Fruit fly (Drosophila melanogaster) whole organism, embryonic: ENCODE measurements around the gene CG43245.

ENCODE experiments used
- Asciz ChIP-seq: fragments of 200-800 bp; sonication (Bioruptor generic); optimal IDR thresholded peaks from 2 replicates; lab custom pipeline; 2017; ENCODE audit warnings: missing biosample characterization, mild to moderate bottlenecking, missing genetic modification characterization, missing genetic modification reagents
- CG1024 ChIP-seq: fragments of 200-800 bp; sonication (Bioruptor generic); IDR thresholded peaks from 2 replicates; pipeline ENCODE4 v1.3.6; 2022; ENCODE audit warnings: missing biosample characterization, missing genetic modification characterization
- CG10274 ChIP-seq: fragments of 200-800 bp; sonication (Bioruptor generic); optimal IDR thresholded peaks from 3 replicates; lab custom pipeline; 2017; ENCODE audit warnings: missing biosample characterization, mild to moderate bottlenecking, missing genetic modification characterization
- CG10543 ChIP-seq: fragments of 200-800 bp; sonication (Bioruptor generic); optimal IDR thresholded peaks from 3 replicates; lab custom pipeline; 2017; ENCODE audit warnings: missing biosample characterization, mild to moderate bottlenecking, missing genetic modification characterization, moderate library complexity
- CG11504 ChIP-seq: fragments of 200-800 bp; sonication (Bioruptor generic); optimal IDR thresholded peaks from 3 replicates; lab custom pipeline; 2019; ENCODE audit warnings: missing biosample characterization, mild to moderate bottlenecking, missing genetic modification characterization, moderate library complexity
- CG12769 ChIP-seq: fragments of 200-800 bp; sonication (Bioruptor generic); optimal IDR thresholded peaks from 2 replicates; lab custom pipeline; 2019; ENCODE audit warnings: missing biosample characterization, mild to moderate bottlenecking, missing genetic modification characterization, moderate library complexity
- CG1603 ChIP-seq: fragments of 200-800 bp; sonication (Bioruptor generic); optimal IDR thresholded peaks from 2 replicates; lab custom pipeline; 2019; ENCODE audit warnings: missing biosample characterization, mild to moderate bottlenecking, missing genetic modification characterization, moderate library complexity
- CG16779 ChIP-seq: fragments of 200-800 bp; sonication (Bioruptor generic); IDR thresholded peaks from 2 replicates; pipeline ENCODE4 v1.3.6; 2022; ENCODE audit warnings: missing biosample characterization, missing genetic modification characterization
- CG17361 ChIP-seq: fragments of 200-800 bp; sonication (Bioruptor generic); IDR thresholded peaks from 3 replicates; pipeline ENCODE4 v1.3.6; 2022; ENCODE audit warnings: missing biosample characterization, missing genetic modification characterization
- CG17568 ChIP-seq: fragments of 200-800 bp; sonication (Bioruptor generic); optimal IDR thresholded peaks from 2 replicates; lab custom pipeline; 2018; ENCODE audit warnings: missing biosample characterization, mild to moderate bottlenecking, missing genetic modification characterization, moderate library complexity
- CG18262 ChIP-seq: fragments of 200-800 bp; optimal IDR thresholded peaks from 3 replicates; lab custom pipeline; 2019; ENCODE audit warnings: missing biosample characterization, mild to moderate bottlenecking, missing genetic modification characterization, moderate library complexity
- CG2678 ChIP-seq: fragments of 200-800 bp; sonication (Bioruptor generic); optimal IDR thresholded peaks from 3 replicates; lab custom pipeline; 2019; ENCODE audit warnings: missing biosample characterization, mild to moderate bottlenecking, missing genetic modification characterization, moderate library complexity
- CG2712 ChIP-seq: fragments of 200-800 bp; optimal IDR thresholded peaks from 3 replicates; lab custom pipeline; 2019; ENCODE audit warnings: missing biosample characterization, mild to moderate bottlenecking, missing genetic modification characterization, moderate library complexity
- CG31441 ChIP-seq: fragments of 200-800 bp; sonication (Bioruptor generic); IDR thresholded peaks from 2 replicates; pipeline ENCODE4 v1.3.6; 2022; ENCODE audit warnings: missing biosample characterization, missing genetic modification characterization
- CG3163 ChIP-seq: fragments of 200-800 bp; sonication (Bioruptor generic); optimal IDR thresholded peaks from 3 replicates; lab custom pipeline; 2016; ENCODE audit warnings: missing biosample characterization, missing genetic modification characterization
- CG33213 ChIP-seq: fragments of 200-800 bp; sonication (Bioruptor generic); optimal IDR thresholded peaks from 3 replicates; lab custom pipeline; 2016; ENCODE audit warnings: missing biosample characterization, missing genetic modification characterization
- CG33557 ChIP-seq: fragments of 200-800 bp; sonication (Bioruptor generic); optimal IDR thresholded peaks from 2 replicates; lab custom pipeline; 2019; ENCODE audit warnings: missing biosample characterization, mild to moderate bottlenecking, missing genetic modification characterization, moderate library complexity
- CG34376 ChIP-seq: fragments of 200-800 bp; sonication (Bioruptor generic); optimal IDR thresholded peaks from 2 replicates; lab custom pipeline; 2018; ENCODE audit warnings: missing biosample characterization, mild to moderate bottlenecking, missing genetic modification characterization
- CG4424 ChIP-seq: fragments of 200-800 bp; sonication (Bioruptor generic); optimal IDR thresholded peaks from 3 replicates; lab custom pipeline; 2016; ENCODE audit warnings: missing biosample characterization, missing genetic modification characterization
- CG7839 ChIP-seq: fragments of 200-800 bp; sonication (Bioruptor generic); optimal IDR thresholded peaks from 3 replicates; lab custom pipeline; 2018; ENCODE audit warnings: missing biosample characterization, mild to moderate bottlenecking, missing genetic modification characterization, moderate library complexity
- Drgx ChIP-seq: fragments of 200-800 bp; sonication (Bioruptor generic); IDR thresholded peaks from 2 replicates; pipeline ENCODE4 v1.3.6; 2022; ENCODE audit warnings: missing biosample characterization, missing genetic modification characterization
- Ets97D ChIP-seq: fragments of 200-800 bp; sonication (Bioruptor generic); optimal IDR thresholded peaks from 3 replicates; lab custom pipeline; 2016; ENCODE audit warnings: missing biosample characterization, missing genetic modification characterization
- Jarid2 ChIP-seq: fragments of 200-800 bp; sonication (Bioruptor generic); optimal IDR thresholded peaks from 3 replicates; lab custom pipeline; 2017; ENCODE audit warnings: mild to moderate bottlenecking, missing biosample characterization, missing genetic modification reagents, missing genetic modification characterization
- Med ChIP-seq: fragments of 200-800 bp; sonication (Bioruptor generic); peaks from one replicate; lab custom pipeline; 2016; ENCODE audit warnings: missing biosample characterization, missing genetic modification characterization, mild to moderate bottlenecking, inconsistent platforms, moderate library complexity
- Oli ChIP-seq: fragments of 200-800 bp; sonication (Bioruptor generic); optimal IDR thresholded peaks from 2 replicates; lab custom pipeline; 2018; ENCODE audit warnings: missing biosample characterization, mild to moderate bottlenecking, missing genetic modification characterization, moderate library complexity
- Sox102F ChIP-seq: fragments of 200-800 bp; sonication (Bioruptor generic); optimal IDR thresholded peaks from 2 replicates; lab custom pipeline; 2018; ENCODE audit warnings: missing biosample characterization, mild to moderate bottlenecking, missing genetic modification characterization, moderate library complexity
- Ssrp ChIP-seq: fragments of 200-800 bp; sonication (Bioruptor generic); optimal IDR thresholded peaks from 2 replicates; lab custom pipeline; 2018; ENCODE audit warnings: missing biosample characterization, mild to moderate bottlenecking, missing genetic modification characterization, moderate library complexity
- Xrp1 ChIP-seq: fragments of 200-800 bp; sonication (Bioruptor generic); IDR thresholded peaks from 2 replicates; pipeline ENCODE4 v1.3.6; 2022; ENCODE audit warnings: missing biosample characterization, missing genetic modification characterization
- al ChIP-seq: fragments of 200-800 bp; sonication (Bioruptor generic); IDR thresholded peaks from 2 replicates; pipeline ENCODE4 v1.3.6; 2022; ENCODE audit warnings: missing biosample characterization, missing genetic modification characterization
- aop ChIP-seq: fragments of 200-800 bp; sonication (Bioruptor generic); IDR thresholded peaks from 2 replicates; pipeline ENCODE4 v1.3.6; 2022; ENCODE audit warnings: missing biosample characterization, missing genetic modification characterization
- bab2 ChIP-seq: fragments of 200-800 bp; sonication (Bioruptor generic); optimal IDR thresholded peaks from 2 replicates; lab custom pipeline; 2016; ENCODE audit warnings: missing biosample characterization, missing genetic modification characterization
- bsh ChIP-seq, 2 experiments: fragments of 200-800 bp; sonication (Bioruptor generic); optimal IDR thresholded peaks; 2 replicates each; lab custom pipeline; 2017 to 2018; ENCODE audit warnings: mild to moderate bottlenecking in 2 of 2, missing biosample characterization in 2 of 2, missing genetic modification characterization in 2 of 2, moderate library complexity in 1 of 2
- btn ChIP-seq: fragments of 200-800 bp; sonication (Bioruptor generic); optimal IDR thresholded peaks from 2 replicates; lab custom pipeline; 2016; ENCODE audit warnings: missing biosample characterization, missing genetic modification characterization
- corto ChIP-seq: fragments of 200-800 bp; sonication (Bioruptor generic); optimal IDR thresholded peaks from 2 replicates; lab custom pipeline; 2016; ENCODE audit warnings: missing biosample characterization, mild to moderate bottlenecking, missing genetic modification characterization, moderate library complexity
- dmrt11E ChIP-seq: fragments of 200-800 bp; sonication (Bioruptor generic); optimal IDR thresholded peaks from 3 replicates; lab custom pipeline; 2018; ENCODE audit warnings: missing biosample characterization, mild to moderate bottlenecking, missing genetic modification characterization, moderate library complexity
- gem ChIP-seq: fragments of 200-800 bp; sonication (Bioruptor generic); optimal IDR thresholded peaks from 2 replicates; lab custom pipeline; 2019; ENCODE audit warnings: missing biosample characterization, mild to moderate bottlenecking, missing genetic modification characterization, moderate library complexity
- lbe ChIP-seq: fragments of 200-800 bp; sonication (Bioruptor generic); optimal IDR thresholded peaks from 2 replicates; lab custom pipeline; 2016; ENCODE audit warnings: missing biosample characterization, mild to moderate bottlenecking, missing genetic modification characterization
- lola ChIP-seq, 3 experiments: fragments of >200 bp in 2 of 3; fragments of 200-800 bp in 1 of 3; sonication (Bioruptor generic) in 1 of 3; optimal IDR thresholded peaks; 2 replicates each; lab custom pipeline; 2017 to 2019; ENCODE audit warnings: missing biosample characterization in 3 of 3, missing genetic modification characterization in 3 of 3, mild to moderate bottlenecking in 1 of 3, moderate library complexity in 1 of 3
- nom ChIP-seq: fragments of 200-800 bp; sonication (Bioruptor generic); optimal IDR thresholded peaks from 2 replicates; lab custom pipeline; 2017; ENCODE audit warnings: missing biosample characterization, missing genetic modification characterization, mild to moderate bottlenecking, moderate library complexity, missing genetic modification reagents
- phol ChIP-seq: fragments of 200-800 bp; sonication (Bioruptor generic); optimal IDR thresholded peaks from 3 replicates; lab custom pipeline; 2018; ENCODE audit warnings: missing biosample characterization, mild to moderate bottlenecking, missing genetic modification characterization, moderate library complexity
- sens ChIP-seq: fragments of 200-800 bp; sonication (Bioruptor generic); peaks from one replicate; lab custom pipeline; 2016; ENCODE audit warnings: missing biosample characterization, missing genetic modification characterization
- stwl ChIP-seq: fragments of 200-800 bp; sonication (Bioruptor generic); optimal IDR thresholded peaks from 3 replicates; lab custom pipeline; 2018; ENCODE audit warnings: missing biosample characterization, mild to moderate bottlenecking, missing genetic modification characterization, moderate library complexity
- sug ChIP-seq: fragments of 200-800 bp; optimal IDR thresholded peaks from 2 replicates; lab custom pipeline; 2019; ENCODE audit warnings: missing biosample characterization, mild to moderate bottlenecking, missing genetic modification characterization, moderate library complexity
- tio ChIP-seq: fragments of 200-800 bp; sonication (Bioruptor generic); optimal IDR thresholded peaks from 2 replicates; lab custom pipeline; 2017; ENCODE audit warnings: missing biosample characterization, missing genetic modification characterization, inconsistent platforms
- unpg ChIP-seq: fragments of 200-800 bp; sonication (Bioruptor generic); optimal IDR thresholded peaks from 3 replicates; lab custom pipeline; 2018; ENCODE audit warnings: missing biosample characterization, mild to moderate bottlenecking, missing genetic modification characterization, moderate library complexity
- wdn ChIP-seq: fragments of 200-800 bp; sonication (Bioruptor generic); IDR thresholded peaks from 2 replicates; pipeline ENCODE4 v1.3.6; 2022; ENCODE audit warnings: missing biosample characterization, missing genetic modification characterization
- z ChIP-seq: fragments of 200-800 bp; sonication (Bioruptor generic); IDR thresholded peaks from 3 replicates; pipeline ENCODE4 v1.3.6; 2022; ENCODE audit warnings: missing biosample characterization, missing genetic modification characterization

Gene CG43245

DNA sequence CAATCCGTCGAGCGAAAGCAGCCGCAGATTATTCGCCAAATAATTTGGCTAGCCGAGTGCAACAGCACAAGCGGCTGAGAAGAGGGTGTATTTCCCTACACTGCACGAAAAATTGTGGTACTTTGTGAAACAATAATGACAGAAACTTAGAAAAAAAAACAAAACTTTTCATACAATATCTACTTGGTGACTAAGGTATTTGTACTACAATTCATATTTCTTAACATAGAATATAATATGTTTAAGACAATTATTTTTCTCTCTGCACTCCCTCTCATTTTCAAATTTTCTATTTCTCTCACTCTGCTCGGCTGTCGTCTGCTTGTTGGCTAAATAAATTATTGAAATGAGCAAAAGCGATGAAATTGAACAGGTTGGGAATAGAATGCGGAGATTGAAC, 15.6 kb upstream of the CG43245 start (continued):
- TF ChIP-seq CG31441 (GFP tag; lab: Robert Waterston, UW) = 0 out of 2 replicates have a peak, but pooled peaks have one; percentile 8
- TF ChIP-seq Ets97D (GFP tag; lab: Kevin White, UChicago) = no peak
- peak; percentile 0 for TF ChIP-seq Ssrp (tag; lab: Kevin White, UChicago)
- no peak for TF ChIP-seq btn (GFP tag; lab: Kevin White, UChicago)
- TF ChIP-seq CG34376 (GFP tag; lab: Kevin White, UChicago) = no peak
- no peak for TF ChIP-seq aop
- no peak for TF ChIP-seq z (GFP tag; lab: Robert Waterston, UW)
- no peak for TF ChIP-seq CG10274
- TF ChIP-seq stwl (tag; lab: Kevin White, UChicago) = no peak
- TF ChIP-seq Asciz = peak; percentile 8
- TF ChIP-seq CG10543 (GFP tag; lab: Kevin White, UChicago) = no peak
- TF ChIP-seq CG3163 (GFP tag; lab: Kevin White, UChicago) = no peak
- no peak for TF ChIP-seq Jarid2 (GFP tag; lab: Kevin White, UChicago)
- no peak for TF ChIP-seq sug
- TF ChIP-seq, all 482 proteins: peak for 63

DNA sequence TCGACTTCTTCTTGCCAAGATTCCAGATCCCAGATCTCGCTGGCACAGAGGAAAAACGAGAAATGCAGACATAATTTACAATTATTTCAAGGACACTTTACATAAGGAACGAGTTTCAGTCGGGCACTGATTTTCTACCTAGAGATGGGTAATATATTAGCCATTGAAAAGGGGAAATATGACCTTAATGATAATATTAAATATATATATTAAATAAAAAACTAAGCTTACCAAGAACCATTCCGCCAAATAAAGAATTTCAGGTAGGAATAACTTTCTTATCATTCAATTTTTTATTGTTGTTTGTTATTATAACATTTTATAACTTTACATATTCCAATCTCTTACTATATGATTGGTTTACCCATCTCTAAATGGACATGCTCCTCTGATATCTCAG, 14.8 kb upstream of the CG43245 start:
- TF ChIP-seq CG33557 (GFP tag; lab: Kevin White, UChicago) = no peak
- no peak for TF ChIP-seq CG2712
- TF ChIP-seq sens (GFP tag; lab: Kevin White, UChicago) = peak; percentile 28
- peak; percentile 83 for TF ChIP-seq nom (GFP tag; lab: Kevin White, UChicago)
- TF ChIP-seq, all 482 proteins: peak for 2

DNA sequence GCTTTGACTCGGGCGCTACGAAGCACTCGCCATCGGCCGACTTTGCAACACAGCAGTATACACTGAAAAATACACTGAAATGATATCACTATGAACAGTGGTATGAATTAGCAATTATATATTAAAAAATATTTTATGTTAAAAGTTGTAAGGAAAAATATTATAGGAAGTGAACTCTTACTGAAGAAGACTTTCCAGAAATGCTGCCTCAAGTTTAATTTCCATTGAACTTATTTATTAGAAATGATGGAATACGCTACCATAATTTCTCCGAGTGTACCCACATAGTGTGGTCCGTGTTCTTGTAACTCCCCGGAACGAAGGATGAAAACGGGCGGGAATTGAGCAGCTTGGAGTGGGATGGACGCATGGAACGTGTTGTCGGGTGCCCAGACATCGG, 14.1 kb upstream of the CG43245 start:
- TF ChIP-seq tio (peak; percentile 10), lbe (GFP tag; lab: Kevin White, UChicago) (peak; percentile 65), Sox102F (peak; percentile 16), lola (GFP tag; optimal IDR thresholded peaks at IDR 0.05; lab: Kevin White, UChicago) (peak in 1 of 3 experiments; percentile 10), CG11504 (tag; lab: Kevin White, UChicago) (peak; percentile 39), bab2 (GFP tag; lab: Kevin White, UChicago) (no peak), bsh (GFP tag; optimal IDR thresholded peaks at IDR 0.05; lab: Kevin White, UChicago) (peak; percentile 29 to 78), phol (tag; lab: Kevin White, UChicago) (peak; percentile 7), CG1603 (no peak), CG4424 (GFP tag; lab: Kevin White, UChicago) (peak; percentile 8), CG1024 (GFP tag; lab: Robert Waterston, UW) (no peak), dmrt11E (tag; lab: Kevin White, UChicago) (peak; percentile 12), corto (peak; percentile 48), Med (GFP tag; lab: Kevin White, UChicago) (peak; percentile 32), CG2712 (peak; percentile 4), CG33213 (GFP tag; lab: Kevin White, UChicago) (no peak), Asciz (peak; percentile 5), unpg (peak; percentile 27), CG17568 (GFP tag; lab: Kevin White, UChicago) (no peak), CG2678 (tag; lab: Kevin White, UChicago) (peak; percentile 0), CG12769 (tag; lab: Kevin White, UChicago) (no peak), CG18262 (peak; percentile 3), CG16779 (no peak), nom (GFP tag; lab: Kevin White, UChicago) (peak; percentile 81), CG7839 (tag; lab: Kevin White, UChicago) (peak; percentile 7), Xrp1 (GFP tag; lab: Robert Waterston, UW) (peak; percentile 30; the same call in 1 of the 2 replicates), Oli (tag; lab: Kevin White, UChicago) (peak; percentile 23), Drgx (peak; percentile 65), CG17361 (0 out of 3 replicates have a peak, but pooled peaks have one; percentile 15), wdn (GFP tag; lab: Robert Waterston, UW) (no peak), gem (tag; lab: Kevin White, UChicago) (peak; percentile 47), al (GFP tag; lab: Robert Waterston, UW) (no peak)
